Worm (Caenorhabditis elegans): ENCODE data around the gene F22E5.2.

DNA sequence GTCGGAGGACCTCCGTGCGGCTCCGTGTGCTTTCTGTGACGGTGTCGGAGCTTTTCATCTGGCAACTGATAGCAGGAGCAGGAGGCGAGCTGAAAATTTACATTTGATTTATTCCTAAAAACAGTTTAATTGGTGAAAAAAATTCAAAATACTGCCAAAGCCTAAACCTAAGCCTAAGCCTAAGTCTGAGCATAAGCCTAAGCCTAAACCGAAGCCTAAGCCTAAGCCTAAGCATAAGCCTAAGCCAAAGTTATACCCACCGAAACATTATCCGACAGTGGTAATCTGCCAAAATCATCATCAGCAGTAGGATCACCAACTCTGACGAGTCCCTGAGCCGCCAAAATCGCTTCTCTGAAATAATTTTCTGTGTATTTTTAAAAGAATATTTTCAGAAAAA is 19.6 kb downstream of the F22E5.2 start:
- no peak for TF ChIP-seq W03F9.2 (tag; optimal IDR thresholded peaks at IDR 0.05)
- TF ChIP-seq dao-5 (tag; optimal IDR thresholded peaks at IDR 0.05) = no peak

Measured in whole organism, L4/young adult.